Worm (Caenorhabditis elegans) whole organism, young adult: Measurements from ENCODE around the gene F49F1.2.

Experiments
- B0035.1 ChIP-seq: sonication (generic microtip); optimal IDR thresholded peaks from 2 replicates; lab custom pipeline; 2016; ENCODE audit warnings: missing genetic modification characterization, mild to moderate bottlenecking, missing compliant biosample characterization, missing genotype, missing genetic modification reagents
- C17E4.6 ChIP-seq: fragments of 200-800 bp; sonication (Bioruptor generic); IDR thresholded peaks from 2 replicates; pipeline ENCODE4 v1.3.6; 2022; ENCODE audit warnings: missing genetic modification reagents, missing genetic modification characterization, missing compliant biosample characterization
- D2030.7 ChIP-seq: fragments of 200-800 bp; sonication (Bioruptor generic); IDR thresholded peaks from 2 replicates; pipeline ENCODE4 v1.3.6; 2022; ENCODE audit warnings: missing genetic modification reagents, missing genetic modification characterization, missing compliant biosample characterization
- F10E7.11 ChIP-seq: sonication (generic microtip); optimal IDR thresholded peaks from 2 replicates; lab custom pipeline; 2017; ENCODE audit warnings: mild to moderate bottlenecking, missing genetic modification characterization, moderate library complexity, missing compliant biosample characterization
- F23B12.7 ChIP-seq: sonication (generic microtip); optimal IDR thresholded peaks from 2 replicates; lab custom pipeline; 2017; ENCODE audit warnings: missing genetic modification characterization, mild to moderate bottlenecking, missing compliant biosample characterization, antibody characterized with exemption, moderate library complexity; ENCODE audit not compliant: insufficient read depth
- K12H6.12 ChIP-seq: fragments of 200-800 bp; sonication (Bioruptor generic); optimal IDR thresholded peaks from 2 replicates; lab custom pipeline; 2018; ENCODE audit warnings: mild to moderate bottlenecking, missing genetic modification characterization, missing compliant biosample characterization
- T07F8.4 ChIP-seq: sonication (generic microtip); optimal IDR thresholded peaks from 2 replicates; lab custom pipeline; 2016; ENCODE audit warnings: mild to moderate bottlenecking, missing genetic modification characterization, moderate library complexity, missing compliant biosample characterization
- Y79H2A.3 ChIP-seq: fragments of 200-800 bp; sonication (Bioruptor generic); conservative IDR thresholded peaks from 2 replicates; pipeline ENCODE4 v1.3.6; 2022; ENCODE audit warnings: missing genetic modification reagents, missing genetic modification characterization, missing compliant biosample characterization
- bed-2 ChIP-seq: fragments of 200-800 bp; sonication (Bioruptor generic); IDR thresholded peaks from 2 replicates; pipeline ENCODE4 v1.3.6; 2022; ENCODE audit warnings: missing genetic modification reagents, missing genetic modification characterization, missing compliant biosample characterization
- cebp-1 ChIP-seq, 2 experiments: fragments of 200-800 bp in 1 of 2; sonication (Bioruptor generic) in 1 of 2; sonication (generic microtip) in 1 of 2; IDR thresholded peaks in 1 of 2; optimal IDR thresholded peaks in 1 of 2; 2 replicates each; pipeline versions ENCODE4 v1.3.6 to Lab custom; 2017 to 2022; ENCODE audit warnings: missing compliant biosample characterization in 2 of 2, missing genetic modification characterization in 2 of 2, mild to moderate bottlenecking in 1 of 2, missing genetic modification reagents in 1 of 2, moderate library complexity in 1 of 2
- cebp-2 ChIP-seq: fragments of 200-800 bp; sonication (Bioruptor generic); IDR thresholded peaks from 2 replicates; pipeline ENCODE4 v1.3.6; 2022; ENCODE audit warnings: missing genetic modification characterization, missing compliant biosample characterization
- ceh-79 ChIP-seq: sonication (generic microtip); optimal IDR thresholded peaks from 2 replicates; lab custom pipeline; 2017; ENCODE audit warnings: mild to moderate bottlenecking, missing genetic modification characterization, missing compliant biosample characterization
- ceh-91 ChIP-seq: fragments of 200-800 bp; sonication (Bioruptor generic); IDR thresholded peaks from 2 replicates; pipeline ENCODE4 v1.3.6; 2022; ENCODE audit warnings: missing genetic modification reagents, missing genetic modification characterization, missing compliant biosample characterization
- ekl-4 ChIP-seq: fragments of 200-800 bp; sonication (Bioruptor generic); IDR thresholded peaks from 2 replicates; pipeline ENCODE4 v1.3.6; 2022; ENCODE audit warnings: missing genetic modification reagents, missing genetic modification characterization, missing compliant biosample characterization
- gei-17 ChIP-seq: fragments of 200-800 bp; sonication (Bioruptor generic); optimal IDR thresholded peaks from 2 replicates; lab custom pipeline; 2018; ENCODE audit warnings: mild to moderate bottlenecking, missing genetic modification characterization, missing compliant biosample characterization
- him-1 ChIP-seq: sonication (generic microtip); optimal IDR thresholded peaks from 2 replicates; lab custom pipeline; 2016; ENCODE audit warnings: missing genotype, missing genetic modification reagents, missing genetic modification characterization, missing compliant biosample characterization
- hsf-1 ChIP-seq: fragments of 200-800 bp; sonication (Bioruptor generic); IDR thresholded peaks from 2 replicates; pipeline ENCODE4 v1.3.6; 2022; ENCODE audit warnings: missing genetic modification reagents, missing genetic modification characterization, missing compliant biosample characterization
- lin-26 ChIP-seq: fragments of 200-800 bp; sonication (Bioruptor generic); IDR thresholded peaks from 2 replicates; pipeline ENCODE4 v1.3.6; 2022; ENCODE audit warnings: missing genetic modification reagents, missing genetic modification characterization, missing compliant biosample characterization
- lin-40 ChIP-seq: sonication (generic microtip); optimal IDR thresholded peaks from 2 replicates; lab custom pipeline; 2016; ENCODE audit warnings: missing genetic modification characterization, mild to moderate bottlenecking, missing compliant biosample characterization, missing genotype, missing genetic modification reagents
- lsy-27 ChIP-seq: sonication (generic microtip); optimal IDR thresholded peaks from 2 replicates; lab custom pipeline; 2017; ENCODE audit warnings: missing genetic modification characterization, mild to moderate bottlenecking, missing compliant biosample characterization, antibody characterized with exemption, missing genotype, borderline replicate concordance; ENCODE audit not compliant: insufficient read depth
- madf-3 ChIP-seq: fragments of 200-800 bp; sonication (Bioruptor generic); IDR thresholded peaks from 2 replicates; pipeline ENCODE4 v1.3.6; 2022; ENCODE audit warnings: missing genetic modification reagents, missing genetic modification characterization, missing compliant biosample characterization
- madf-6 ChIP-seq: fragments of 200-800 bp; sonication (Bioruptor generic); IDR thresholded peaks from 2 replicates; pipeline ENCODE4 v1.3.6; 2022; ENCODE audit warnings: missing genetic modification reagents, missing genetic modification characterization, missing compliant biosample characterization
- mel-28 ChIP-seq: sonication (generic microtip); optimal IDR thresholded peaks from 2 replicates; lab custom pipeline; 2016; ENCODE audit warnings: borderline replicate concordance, mild to moderate bottlenecking, missing genetic modification characterization, missing compliant biosample characterization
- nhr-179 ChIP-seq: sonication (generic microtip); optimal IDR thresholded peaks from 2 replicates; lab custom pipeline; 2016; ENCODE audit warnings: mild to moderate bottlenecking, missing genetic modification characterization, missing compliant biosample characterization
- nhr-80 ChIP-seq: sonication (generic microtip); optimal IDR thresholded peaks from 2 replicates; lab custom pipeline; 2016; ENCODE audit warnings: missing genetic modification characterization, missing compliant biosample characterization
- rec-8 ChIP-seq, 2 experiments: sonication (generic microtip); optimal IDR thresholded peaks; 2 replicates each; lab custom pipeline; 2016; ENCODE audit warnings: mild to moderate bottlenecking in 2 of 2, missing genetic modification characterization in 2 of 2, missing genetic modification reagents in 2 of 2, missing genotype in 2 of 2, missing biosample characterization in 1 of 2, missing compliant biosample characterization in 1 of 2, moderate library complexity in 1 of 2
- repo-1 ChIP-seq: sonication (generic microtip); optimal IDR thresholded peaks from 2 replicates; lab custom pipeline; 2017; ENCODE audit warnings: mild to moderate bottlenecking, missing genetic modification characterization, missing compliant biosample characterization
- rpc-1 ChIP-seq, 2 experiments: fragments of 150-350 bp in 1 of 2; sonication (generic microtip) in 1 of 2; optimal IDR thresholded peaks; 2 replicates each; lab custom pipeline; 2014 to 2018; ENCODE audit warnings: missing biosample characterization in 1 of 2, missing genetic modification characterization in 1 of 2, missing genetic modification reagents in 1 of 2, missing genotype in 1 of 2
- snpc-1.3 ChIP-seq: sonication (generic microtip); optimal IDR thresholded peaks from 2 replicates; lab custom pipeline; 2017; ENCODE audit warnings: missing genetic modification characterization, mild to moderate bottlenecking, missing compliant biosample characterization, antibody characterized with exemption, moderate library complexity, missing genotype, missing genetic modification reagents; ENCODE audit not compliant: insufficient read depth
- tbx-9 ChIP-seq: sonication (generic microtip); optimal IDR thresholded peaks from 2 replicates; lab custom pipeline; 2016; ENCODE audit warnings: borderline replicate concordance, missing genetic modification characterization, inconsistent platforms, missing compliant biosample characterization
- zfh-2 ChIP-seq: fragments of 200-800 bp; sonication (Bioruptor generic); conservative IDR thresholded peaks from 2 replicates; pipeline ENCODE4 v1.3.6; 2022; ENCODE audit warnings: missing genetic modification reagents, missing genetic modification characterization, missing compliant biosample characterization
- ztf-18 ChIP-seq: sonication (generic microtip); optimal IDR thresholded peaks from 2 replicates; lab custom pipeline; 2016; ENCODE audit warnings: missing genotype, mild to moderate bottlenecking, missing genetic modification characterization, missing compliant biosample characterization
- ztf-26 ChIP-seq: sonication (generic microtip); optimal IDR thresholded peaks from 2 replicates; lab custom pipeline; 2017; ENCODE audit warnings: missing genetic modification characterization, missing compliant biosample characterization
- ztf-28 ChIP-seq: fragments of 200-800 bp; sonication (Bioruptor generic); IDR thresholded peaks from 2 replicates; pipeline ENCODE4 v1.3.6; 2022; ENCODE audit warnings: missing genetic modification reagents, missing genetic modification characterization, missing compliant biosample characterization

Gene F49F1.2

DNA sequence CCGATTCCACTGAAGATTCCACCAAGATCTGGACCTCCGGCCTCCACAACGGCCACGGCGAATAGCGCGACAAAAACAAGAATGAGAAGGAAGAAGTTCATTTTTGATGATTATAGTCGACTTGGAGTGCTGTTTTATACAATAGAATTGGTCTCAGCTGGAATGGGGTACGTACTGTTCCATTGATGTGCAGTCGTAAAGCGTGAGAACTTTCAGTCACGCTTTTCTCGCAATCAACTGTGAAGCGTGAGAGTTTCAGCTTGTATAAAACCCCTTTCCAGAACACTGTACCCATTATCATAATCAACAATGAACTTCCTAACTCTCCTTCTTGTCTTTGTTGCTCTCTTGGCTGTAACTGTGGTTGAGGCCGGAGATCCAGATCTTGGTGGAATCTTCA is at the start of gene F49F1.2, which contains the start of gene F49F1.4:
Gene F49F1.2 (plus strand): TSS at position 310 of the 400 bp plus-strand sequence.
Gene F49F1.4 (minus strand): TSS at position 101 of the 400 bp plus-strand sequence.
- no peak for TF ChIP-seq hsf-1
- no peak for TF ChIP-seq repo-1 (tag; lab: Kevin White, UChicago)
- TF ChIP-seq ztf-28 (GFP tag; lab: Robert Waterston, UW): no peak
- TF ChIP-seq lin-26 (GFP tag; lab: Robert Waterston, UW): no peak
- no peak for TF ChIP-seq snpc-1.3 (tag; lab: Kevin White, UChicago)
- no peak for TF ChIP-seq mel-28 (tag; lab: Kevin White, UChicago)
- TF ChIP-seq nhr-80 (tag; lab: Kevin White, UChicago): no peak
- TF ChIP-seq T07F8.4: no peak
- no peak for TF ChIP-seq zfh-2
- TF ChIP-seq F10E7.11 (tag; lab: Kevin White, UChicago): no peak
- TF ChIP-seq rpc-1 (optimal IDR thresholded peaks at IDR 0.05; lab: Kevin White, UChicago): no peak
- TF ChIP-seq rpc-1 (tag; optimal IDR thresholded peaks at IDR 0.05; lab: Kevin White, UChicago): no peak
- no peak for TF ChIP-seq tbx-9 (tag; lab: Kevin White, UChicago)
- TF ChIP-seq ekl-4: no peak
- no peak for TF ChIP-seq madf-3

DNA sequence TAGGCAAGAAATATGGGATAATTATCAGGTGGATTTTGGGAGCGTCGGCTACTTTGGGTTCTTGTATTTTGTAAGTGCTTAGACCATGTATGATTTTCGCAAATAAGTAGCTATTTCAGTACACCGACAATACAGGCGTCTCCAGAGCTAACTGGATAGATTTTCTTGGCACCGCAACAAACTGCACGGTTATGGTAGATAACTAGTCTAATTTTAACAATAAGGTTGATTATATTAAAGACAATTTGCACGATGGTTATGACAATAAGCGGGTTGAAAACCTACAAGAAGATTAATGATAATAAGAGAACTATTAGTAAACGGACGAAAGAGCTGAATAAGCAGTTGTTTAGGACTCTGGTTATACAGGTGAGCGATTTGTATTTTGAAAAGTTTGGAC is 48.4 kb upstream of the F49F1.2 start:
- no peak for TF ChIP-seq ztf-26 (tag; lab: Kevin White, UChicago)
- TF ChIP-seq ceh-79 (tag; lab: Kevin White, UChicago): no peak
- no peak for TF ChIP-seq cebp-1 (GFP tag; IDR thresholded peaks at IDR 0.05; lab: Robert Waterston, UW)
- TF ChIP-seq cebp-1 (tag; optimal IDR thresholded peaks at IDR 0.05; lab: Kevin White, UChicago): no peak

DNA sequence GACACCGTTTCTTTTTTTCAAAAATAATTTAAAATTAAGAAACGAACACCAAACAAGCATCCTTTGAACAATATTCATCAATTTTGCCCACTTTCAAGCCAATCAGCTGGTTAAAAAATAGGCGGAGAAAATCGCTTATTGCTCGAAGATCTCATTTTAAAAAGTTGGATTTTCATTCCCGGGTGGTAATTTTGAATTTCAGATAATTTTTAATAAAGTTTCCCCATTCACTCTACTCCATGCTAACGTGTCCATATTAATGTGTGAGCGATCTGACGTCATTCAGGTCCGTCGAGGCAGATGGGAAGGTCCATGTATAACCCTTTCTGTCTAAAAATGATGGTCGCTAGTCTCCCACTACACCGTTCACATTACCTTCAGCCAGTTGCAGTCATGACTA is 47.3 kb upstream of the F49F1.2 start, which contains the start of gene fbxb-55:
Gene fbxb-55 (plus strand): TSS at position 301 of the 400 bp plus-strand sequence.
- TF ChIP-seq gei-17 (GFP tag; lab: Kevin White, UChicago): no peak
- no peak for TF ChIP-seq cebp-2
- TF ChIP-seq F23B12.7: no peak
- TF ChIP-seq nhr-179 (tag; lab: Kevin White, UChicago): no peak
- no peak for TF ChIP-seq Y79H2A.3 (GFP tag; lab: Robert Waterston, UW)
- TF ChIP-seq lsy-27 (tag; lab: Kevin White, UChicago): no peak
- TF ChIP-seq tbx-9 (tag; lab: Kevin White, UChicago): no peak
- TF ChIP-seq K12H6.12 (tag; lab: Kevin White, UChicago): no peak

DNA sequence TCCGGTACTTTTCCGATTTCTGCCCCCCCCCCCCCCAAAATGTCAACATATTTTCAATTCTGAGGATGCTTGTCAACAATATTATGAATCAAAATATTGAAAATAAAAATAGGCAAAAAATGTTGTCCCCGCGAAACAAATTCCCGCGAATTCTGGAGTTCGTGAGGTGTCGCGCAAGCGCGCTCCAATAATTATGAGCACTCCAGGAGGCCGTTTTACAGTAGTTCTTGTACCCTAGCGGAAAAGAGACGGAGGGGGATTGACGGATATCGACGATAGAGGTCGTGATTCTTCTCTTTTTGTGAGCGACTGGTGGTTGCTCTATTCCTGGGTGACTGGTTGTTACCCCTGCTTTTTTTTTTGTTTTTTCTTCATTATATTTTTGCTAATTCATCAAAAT is 44.9 kb upstream of the F49F1.2 start:
- TF ChIP-seq nhr-179 (tag; lab: Kevin White, UChicago) (no peak), B0035.1 (tag; lab: Kevin White, UChicago) (no peak), D2030.7 (GFP tag; lab: Robert Waterston, UW) (no peak), lsy-27 (tag; lab: Kevin White, UChicago) (no peak)
- TF ChIP-seq, all 124 proteins: peak for 0

DNA sequence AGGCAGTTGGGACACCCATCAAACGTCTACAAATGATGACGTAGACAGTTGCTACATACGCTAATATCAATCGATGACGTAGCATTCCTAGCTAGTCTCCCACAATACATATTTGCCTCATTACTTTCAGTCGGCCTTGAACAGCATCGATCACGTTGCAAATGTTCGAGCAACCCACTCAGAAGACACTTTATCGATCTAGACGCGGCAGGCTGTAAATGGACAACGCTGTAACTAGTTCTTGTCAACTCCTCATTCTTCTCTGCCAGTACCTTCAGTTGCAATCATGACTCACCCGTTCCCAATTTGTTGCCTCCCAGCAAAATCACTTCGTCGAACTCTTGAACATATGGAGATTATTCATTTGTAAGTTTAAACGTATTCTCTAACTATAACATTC is 43.7 kb upstream of the F49F1.2 start, which contains the start of gene pqn-75:
Gene pqn-75 (plus strand): TSS at position 301 of the 400 bp plus-strand sequence.
- TF ChIP-seq bed-2 (GFP tag; lab: Robert Waterston, UW) (no peak), hsf-1 (no peak), C17E4.6 (GFP tag; lab: Robert Waterston, UW) (no peak), rpc-1 (optimal IDR thresholded peaks at IDR 0.05; lab: Kevin White, UChicago) (no peak), rpc-1 (tag; optimal IDR thresholded peaks at IDR 0.05; lab: Kevin White, UChicago) (no peak), nhr-80 (tag; lab: Kevin White, UChicago) (no peak), madf-6 (no peak), rec-8 (tag; optimal IDR thresholded peaks at IDR 0.05; lab: Kevin White, UChicago) (no peak), him-1 (tag; lab: Kevin White, UChicago) (no peak), ztf-18 (tag; lab: Kevin White, UChicago) (no peak), lin-40 (tag; lab: Kevin White, UChicago) (no peak), ceh-91 (GFP tag; lab: Robert Waterston, UW) (no peak)
